Fruit fly (Drosophila melanogaster): ENCODE measurements around the gene CG9917.

The CG9917 gene

DNA sequence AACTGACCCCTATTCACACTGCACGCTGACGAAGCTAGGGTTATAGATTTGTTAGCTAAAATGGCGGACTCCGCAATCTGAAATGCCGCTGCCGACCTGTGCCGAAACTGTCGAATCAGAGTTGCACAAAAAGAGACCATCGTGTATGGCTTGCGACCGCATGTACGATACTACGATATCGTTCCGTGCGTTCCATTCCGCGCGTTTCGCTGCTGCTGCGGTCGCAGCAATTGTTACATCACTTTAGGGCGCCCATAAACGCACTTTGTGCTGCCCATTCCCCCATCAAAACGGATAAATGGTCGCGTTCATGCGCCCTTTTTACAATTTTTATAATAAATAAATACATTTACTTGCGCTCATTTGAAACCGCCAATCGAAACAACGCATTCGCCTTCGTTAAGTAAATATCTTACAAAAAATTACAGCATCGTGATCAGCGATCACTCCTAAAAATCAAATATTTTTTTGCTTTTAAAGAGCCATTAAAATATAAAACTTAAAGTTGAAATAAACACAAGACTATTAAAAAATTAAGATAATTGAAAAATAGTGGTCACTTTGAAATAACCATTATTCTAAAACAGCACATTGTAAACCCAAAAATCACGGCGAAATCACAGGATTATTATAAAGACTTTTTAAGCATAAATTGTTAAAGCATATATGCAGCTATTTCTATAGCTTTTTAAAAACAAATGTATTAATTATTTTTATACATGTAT, 2.7 kb downstream of the CG9917 start, which contains the start of gene Cyp1 (continued):
- TF ChIP-seq CG1603 (tag; optimal IDR thresholded peaks at IDR 0.05) (peak; percentile 90), CG16813 (GFP tag; IDR thresholded peaks at IDR 0.05; ENCODE audit: partially characterized antibody) (peak; percentile 80), CG7928 (GFP tag; optimal IDR thresholded peaks at IDR 0.05) (no peak), fd3F (GFP tag; optimal IDR thresholded peaks at IDR 0.05) (peak; percentile 9), mirr (GFP tag; optimal IDR thresholded peaks at IDR 0.05) (peak; percentile 25), btn (GFP tag; optimal IDR thresholded peaks at IDR 0.05) (no peak), pros (GFP tag; optimal IDR thresholded peaks at IDR 0.05) (no peak), CG5180 (GFP tag; optimal IDR thresholded peaks at IDR 0.05) (no peak), ci (GFP tag; IDR thresholded peaks at IDR 0.05) (peak; percentile 77), schlank (tag; optimal IDR thresholded peaks at IDR 0.05) (no peak), CG7556 (GFP tag; optimal IDR thresholded peaks at IDR 0.05) (no peak), ERR (GFP tag; optimal IDR thresholded peaks at IDR 0.05) (no peak), CG15479 (GFP tag; optimal IDR thresholded peaks at IDR 0.05) (peak; percentile 74), luna (GFP tag; optimal IDR thresholded peaks at IDR 0.05) (no peak), Pdp1 (GFP tag; optimal IDR thresholded peaks at IDR 0.05) (peak in 1 of 2 experiments; percentile 99), CG5245 (GFP tag; optimal IDR thresholded peaks at IDR 0.05) (no peak), CG5953 (GFP tag; IDR thresholded peaks at IDR 0.05) (peak; percentile 46), CG14965 (GFP tag; optimal IDR thresholded peaks at IDR 0.05; ENCODE audit: borderline replicate concordance) (no peak), disco-r (GFP tag; optimal IDR thresholded peaks at IDR 0.05) (no peak), dm (GFP tag; optimal IDR thresholded peaks at IDR 0.05) (peak; percentile 81), pnt (GFP tag; optimal IDR thresholded peaks at IDR 0.05) (no peak), Oli (tag; optimal IDR thresholded peaks at IDR 0.05) (no peak), NfI (GFP tag; optimal IDR thresholded peaks at IDR 0.05) (peak; percentile 34), CG31441 (GFP tag; IDR thresholded peaks at IDR 0.05) (peak; percentile 99), sisA (GFP tag; IDR thresholded peaks at IDR 0.05) (peak; percentile 36), p53 (GFP tag; optimal IDR thresholded peaks at IDR 0.05) (no peak), CG9609 (GFP tag; optimal IDR thresholded peaks at IDR 0.05) (no peak), Nf-YB (GFP tag; optimal IDR thresholded peaks at IDR 0.05) (no peak), CG7271 (tag; optimal IDR thresholded peaks at IDR 0.05) (peak; percentile 19), Fer1 (GFP tag; optimal IDR thresholded peaks at IDR 0.05) (peak; percentile 39), Meics (GFP tag; optimal IDR thresholded peaks at IDR 0.05) (peak; percentile 22), tin (GFP tag; optimal IDR thresholded peaks at IDR 0.05) (peak; percentile 3), CG32532 (GFP tag; IDR thresholded peaks at IDR 0.05) (no peak; the same call in none of the 2 replicates), Adf1 (GFP tag; IDR thresholded peaks at IDR 0.05) (peak; percentile 88), HLH54F (GFP tag; optimal IDR thresholded peaks at IDR 0.05) (peak; percentile 9), ssp (GFP tag; IDR thresholded peaks at IDR 0.05) (peak; percentile 74), CG32772 (GFP tag; IDR thresholded peaks at IDR 0.05) (peak; percentile 32; the same call in 1 of the 2 replicates), Nf-YA (GFP tag; IDR thresholded peaks at IDR 0.05) (no peak; the same call in 1 of the 2 replicates), CG12104 (GFP tag; optimal IDR thresholded peaks at IDR 0.05) (no peak), CG7987 (GFP tag; optimal IDR thresholded peaks at IDR 0.05) (peak; percentile 20), CG11247 (GFP tag; IDR thresholded peaks at IDR 0.05) (peak; percentile 51), CG6689 (GFP tag; IDR thresholded peaks at IDR 0.05) (peak; percentile 41; the same call in 1 of the 2 replicates), CG4707 (GFP tag; optimal IDR thresholded peaks at IDR 0.05) (no peak), her (GFP tag; optimal IDR thresholded peaks at IDR 0.05) (peak; percentile 73), sim (GFP tag; IDR thresholded peaks at IDR 0.05) (peak; percentile 44; the same call in 1 of the 2 replicates), CG2120 (GFP tag; optimal IDR thresholded peaks at IDR 0.05) (peak; percentile 54), CG4360 (GFP tag; IDR thresholded peaks at IDR 0.05) (peak; percentile 46; the same call in 1 of the 2 replicates), slou (GFP tag; optimal IDR thresholded peaks at IDR 0.05) (no peak), Sry-β (GFP tag; optimal IDR thresholded peaks at IDR 0.05) (peak; percentile 13)
